Worm (Caenorhabditis elegans): ENCODE data around the gene F49E8.8.

- TF ChIP-seq cog-1 (tag; optimal IDR thresholded peaks at IDR 0.05) (no peak), med-1 (GFP tag; optimal IDR thresholded peaks at IDR 0.05; ENCODE audit: insufficient read depth) (no peak), klf-2 (GFP tag; conservative IDR thresholded peaks at IDR 0.05) (no peak)
These were observed 36.2 kb upstream of the F49E8.8 start for ce11 chrIV:7520258-7520657.
